Fruit fly (Drosophila melanogaster): ENCODE data around the gene Daxx.

The Daxx gene

dm6 chr2L:6481310-6481738 lies 595 bp downstream of the Daxx start:
- no peak for TF ChIP-seq psq (optimal IDR thresholded peaks at IDR 0.05)
- no peak for TF ChIP-seq h (optimal IDR thresholded peaks at IDR 0.05)
- no peak for TF ChIP-seq ttk (optimal IDR thresholded peaks at IDR 0.05)
- no peak for TF ChIP-seq Sin3A (optimal IDR thresholded peaks at IDR 0.05)
- no peak for TF ChIP-seq Myc (optimal IDR thresholded peaks at IDR 0.05)
- TF ChIP-seq insv (optimal IDR thresholded peaks at IDR 0.05), result no peak

dm6 chr2L:6488676-6489140 lies 8.0 kb downstream of the Daxx start, which contains the start of the genes KFase and epsilonCOP:
KFase (minus strand) TSS chr2L:6488756.
epsilonCOP (plus strand) TSS chr2L:6489090.
- no peak for TF ChIP-seq ttk (optimal IDR thresholded peaks at IDR 0.05)
- TF ChIP-seq psq (optimal IDR thresholded peaks at IDR 0.05), result no peak
- TF ChIP-seq insv (optimal IDR thresholded peaks at IDR 0.05), result no peak
- TF ChIP-seq Sin3A (optimal IDR thresholded peaks at IDR 0.05), result no peak

- TF ChIP-seq insv (optimal IDR thresholded peaks at IDR 0.05) (no peak), h (optimal IDR thresholded peaks at IDR 0.05) (no peak), Sin3A (optimal IDR thresholded peaks at IDR 0.05) (no peak), psq (optimal IDR thresholded peaks at IDR 0.05) (no peak), Myc (optimal IDR thresholded peaks at IDR 0.05) (no peak), ttk (optimal IDR thresholded peaks at IDR 0.05) (no peak)
Observed at dm6 chr2L:6490783-6491249, 10.1 kb downstream of the Daxx start, which contains the start of the genes Phf5a and CG31638. Phf5a (minus strand) TSS chr2L:6490843. CG31638 (plus strand) TSS chr2L:6491061.

- TF ChIP-seq psq (optimal IDR thresholded peaks at IDR 0.05) (no peak), ttk (optimal IDR thresholded peaks at IDR 0.05) (no peak), h (optimal IDR thresholded peaks at IDR 0.05) (no peak), Myc (optimal IDR thresholded peaks at IDR 0.05) (no peak), insv (optimal IDR thresholded peaks at IDR 0.05) (no peak), Sin3A (optimal IDR thresholded peaks at IDR 0.05) (no peak)
Observed at dm6 chr2L:6494405-6494816, 13.7 kb downstream of the Daxx start, which contains the start of gene CG9547. CG9547 (minus strand) TSS chr2L:6494532.

- TF ChIP-seq h (optimal IDR thresholded peaks at IDR 0.05) (no peak), psq (optimal IDR thresholded peaks at IDR 0.05) (no peak), Sin3A (optimal IDR thresholded peaks at IDR 0.05) (no peak), Myc (optimal IDR thresholded peaks at IDR 0.05) (no peak), insv (optimal IDR thresholded peaks at IDR 0.05) (no peak), ttk (optimal IDR thresholded peaks at IDR 0.05) (no peak)
Observed at dm6 chr2L:6496753-6497152, 16.0 kb downstream of the Daxx start, which contains the start of gene CG9550. CG9550 (plus strand) TSS chr2L:6497053.

dm6 chr2L:6498448-6498847 lies 17.7 kb downstream of the Daxx start, which contains the start of gene CG31637:
CG31637 (plus strand) TSS chr2L:6498647.
- no peak for TF ChIP-seq h (optimal IDR thresholded peaks at IDR 0.05)

dm6 chr2L:6500648-6501325 lies 20.1 kb downstream of the Daxx start:
- no peak for TF ChIP-seq psq (optimal IDR thresholded peaks at IDR 0.05)
- TF ChIP-seq Myc (optimal IDR thresholded peaks at IDR 0.05), result no peak
- TF ChIP-seq insv (optimal IDR thresholded peaks at IDR 0.05), result no peak
- TF ChIP-seq h (optimal IDR thresholded peaks at IDR 0.05), result no peak
- TF ChIP-seq Sin3A (optimal IDR thresholded peaks at IDR 0.05), result no peak
- no peak for TF ChIP-seq ttk (optimal IDR thresholded peaks at IDR 0.05)

dm6 chr2L:6502887-6503723 lies 22.4 kb downstream of the Daxx start:
- TF ChIP-seq insv (optimal IDR thresholded peaks at IDR 0.05), result no peak
- TF ChIP-seq ttk (optimal IDR thresholded peaks at IDR 0.05), result no peak
- TF ChIP-seq Sin3A (optimal IDR thresholded peaks at IDR 0.05), result no peak
- TF ChIP-seq h (optimal IDR thresholded peaks at IDR 0.05), result no peak
- TF ChIP-seq psq (optimal IDR thresholded peaks at IDR 0.05), result no peak
- TF ChIP-seq Myc (optimal IDR thresholded peaks at IDR 0.05), result no peak

- TF ChIP-seq insv (optimal IDR thresholded peaks at IDR 0.05) (no peak), ttk (optimal IDR thresholded peaks at IDR 0.05) (no peak), psq (optimal IDR thresholded peaks at IDR 0.05) (no peak), Myc (optimal IDR thresholded peaks at IDR 0.05) (no peak), Sin3A (optimal IDR thresholded peaks at IDR 0.05) (no peak), h (optimal IDR thresholded peaks at IDR 0.05) (no peak)
Observed at dm6 chr2L:6503724-6504037, 23.0 kb downstream of the Daxx start.

dm6 chr2L:6508666-6509065 lies 27.9 kb downstream of the Daxx start:
- TF ChIP-seq insv (optimal IDR thresholded peaks at IDR 0.05) (no peak), h (optimal IDR thresholded peaks at IDR 0.05) (no peak), psq (optimal IDR thresholded peaks at IDR 0.05) (no peak), Sin3A (optimal IDR thresholded peaks at IDR 0.05) (no peak), ttk (optimal IDR thresholded peaks at IDR 0.05) (no peak), Myc (optimal IDR thresholded peaks at IDR 0.05) (no peak)

- TF ChIP-seq Myc (optimal IDR thresholded peaks at IDR 0.05), result no peak
- TF ChIP-seq h (optimal IDR thresholded peaks at IDR 0.05), result no peak
- TF ChIP-seq Sin3A (optimal IDR thresholded peaks at IDR 0.05), result no peak
- no peak for TF ChIP-seq insv (optimal IDR thresholded peaks at IDR 0.05)
- no peak for TF ChIP-seq ttk (optimal IDR thresholded peaks at IDR 0.05)
- TF ChIP-seq psq (optimal IDR thresholded peaks at IDR 0.05), result no peak
Observed at dm6 chr2L:6513948-6514347, 33.2 kb downstream of the Daxx start.

dm6 chr2L:6526996-6527395 lies 46.3 kb downstream of the Daxx start:
- TF ChIP-seq psq (optimal IDR thresholded peaks at IDR 0.05) (no peak), h (optimal IDR thresholded peaks at IDR 0.05) (no peak), Sin3A (optimal IDR thresholded peaks at IDR 0.05) (no peak), Myc (optimal IDR thresholded peaks at IDR 0.05) (no peak), ttk (optimal IDR thresholded peaks at IDR 0.05) (no peak)

Measured in Kc167 (cell line).